Fruit fly (Drosophila melanogaster) whole organism, larva: ENCODE measurements around the gene hiro.

Source experiments
- noc ChIP-seq: fragments of 200-800 bp; sonication (Bioruptor generic); optimal IDR thresholded peaks from 3 replicates; lab custom pipeline; 2019; ENCODE audit warnings: missing biosample characterization, mild to moderate bottlenecking, missing genetic modification characterization, moderate library complexity

hiro gene

dm6 chr3L:724518-725341 is 37.0 kb upstream of the hiro start:
- no peak for TF ChIP-seq noc (tag; lab: Kevin White, UChicago)

dm6 chr3L:723654-724461 is 36.1 kb upstream of the hiro start:
- TF ChIP-seq noc (tag; lab: Kevin White, UChicago), result no peak

DNA sequence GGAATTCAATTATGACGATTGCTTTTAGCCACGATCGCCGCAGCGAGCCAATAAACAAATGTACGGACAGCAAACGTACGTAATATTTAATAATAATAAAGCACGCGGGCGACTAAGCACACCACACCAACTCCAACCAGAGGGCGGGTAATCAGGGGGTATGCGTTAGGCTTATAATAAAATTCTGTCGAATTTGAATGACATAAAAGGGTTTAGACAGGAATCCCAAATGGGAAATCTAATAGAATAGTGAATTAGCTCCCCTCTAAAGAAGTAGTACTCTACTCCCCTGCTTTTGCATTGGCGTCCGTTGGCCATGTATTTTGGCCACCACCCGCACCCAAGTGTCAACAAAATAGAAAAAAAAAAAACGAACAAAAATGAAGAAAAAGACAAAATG is 34.6 kb upstream of the hiro start:
- TF ChIP-seq noc (tag; lab: Kevin White, UChicago), result no peak

DNA sequence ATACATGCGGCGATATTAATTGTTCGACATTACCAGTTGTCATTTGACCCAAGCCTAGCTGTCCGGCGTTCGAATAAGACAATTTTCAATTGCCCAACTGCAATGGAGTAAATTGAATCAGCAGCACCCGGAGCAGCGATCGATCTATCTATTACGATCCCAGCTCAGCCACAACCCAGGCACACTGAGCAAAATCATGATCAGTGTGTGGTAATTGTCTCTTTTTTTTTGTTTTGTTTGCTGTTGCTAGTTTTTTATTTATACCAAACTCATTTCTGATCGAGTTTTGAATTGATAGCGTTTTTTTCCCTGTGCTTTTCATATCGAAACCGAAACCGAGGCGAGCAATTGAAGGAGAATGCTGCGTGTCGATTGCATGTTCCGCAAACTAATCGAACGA is 34.1 kb upstream of the hiro start:
- TF ChIP-seq noc (tag; lab: Kevin White, UChicago), result no peak

DNA sequence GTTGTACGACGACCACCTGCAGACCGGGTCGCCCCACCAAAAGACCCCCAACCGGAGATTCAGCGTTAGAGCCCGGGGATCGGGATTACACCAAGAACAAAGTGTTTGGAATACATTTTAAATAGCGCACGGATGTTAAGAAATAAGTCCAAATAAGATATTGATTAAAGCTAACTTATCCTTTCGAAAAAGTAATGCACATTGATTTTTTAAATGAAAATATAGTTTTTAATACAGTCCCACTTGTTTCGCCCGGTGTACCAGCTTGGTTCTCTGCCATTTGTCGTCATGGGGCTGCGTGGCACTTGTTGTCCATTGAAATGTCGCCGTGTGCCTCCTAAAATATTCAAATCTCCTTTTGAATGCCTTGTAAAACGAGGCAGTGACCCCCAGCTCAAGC is 33.3 kb upstream of the hiro start:
- no peak for TF ChIP-seq noc (tag; lab: Kevin White, UChicago)

dm6 chr3L:718378-718777 is 30.6 kb upstream of the hiro start:
- no peak for TF ChIP-seq noc (tag; lab: Kevin White, UChicago)

dm6 chr3L:716078-716477 is 28.3 kb upstream of the hiro start:
- no peak for TF ChIP-seq noc (tag; lab: Kevin White, UChicago)

dm6 chr3L:711839-712553 is 24.2 kb upstream of the hiro start, which contains the start of gene CG13896:
TSS of gene CG13896 (minus strand) at chr3L:711850.
- peak; percentile 5 for TF ChIP-seq noc (tag; lab: Kevin White, UChicago)

DNA sequence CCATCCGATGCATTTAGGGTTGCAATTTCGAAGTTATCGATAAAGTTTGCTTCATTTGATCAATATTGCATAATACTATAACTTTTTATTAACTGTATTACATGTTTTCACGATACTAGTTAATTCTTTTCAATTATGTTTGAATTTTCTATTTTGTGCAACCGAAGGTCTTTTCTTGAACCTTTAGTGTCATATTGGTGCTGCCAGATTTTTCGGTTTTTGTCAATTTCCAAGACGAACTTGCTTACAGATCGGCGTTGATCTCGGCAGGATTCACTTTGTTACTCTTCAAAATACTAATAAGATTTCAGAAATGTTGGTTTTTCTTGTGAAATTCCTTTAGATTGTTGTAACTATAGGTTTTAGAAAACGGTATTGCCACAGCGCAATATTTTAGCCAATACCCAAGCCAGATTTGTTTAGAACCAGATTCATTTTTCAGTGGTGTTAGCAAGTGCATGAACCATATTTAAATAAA is 22.6 kb upstream of the hiro start, which contains the start of gene CkIIalpha-i3:
Gene CkIIalpha-i3 (minus strand): TSS at position 263 of the 478 bp plus-strand sequence.
- no peak for TF ChIP-seq noc (tag; lab: Kevin White, UChicago)

DNA sequence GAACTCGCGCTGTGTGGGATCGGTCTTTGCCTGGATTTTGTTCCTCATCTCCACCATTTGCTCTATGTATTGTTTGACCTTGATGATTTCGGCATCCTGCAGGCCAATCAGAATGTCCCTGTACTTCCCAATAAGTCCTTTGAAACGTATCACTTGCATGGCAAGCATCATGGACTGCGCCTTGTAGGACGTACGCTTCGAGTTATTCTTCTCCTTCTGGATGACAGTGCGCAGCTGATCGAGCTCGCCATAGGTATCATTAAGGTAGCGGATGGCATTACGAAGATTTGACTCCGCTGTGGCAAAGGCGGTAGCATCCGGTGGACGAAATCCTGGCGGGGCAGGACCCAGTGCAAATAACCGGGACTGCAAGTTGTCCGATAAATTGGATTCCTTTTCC is 22.1 kb upstream of the hiro start:
- no peak for TF ChIP-seq noc (tag; lab: Kevin White, UChicago)

DNA sequence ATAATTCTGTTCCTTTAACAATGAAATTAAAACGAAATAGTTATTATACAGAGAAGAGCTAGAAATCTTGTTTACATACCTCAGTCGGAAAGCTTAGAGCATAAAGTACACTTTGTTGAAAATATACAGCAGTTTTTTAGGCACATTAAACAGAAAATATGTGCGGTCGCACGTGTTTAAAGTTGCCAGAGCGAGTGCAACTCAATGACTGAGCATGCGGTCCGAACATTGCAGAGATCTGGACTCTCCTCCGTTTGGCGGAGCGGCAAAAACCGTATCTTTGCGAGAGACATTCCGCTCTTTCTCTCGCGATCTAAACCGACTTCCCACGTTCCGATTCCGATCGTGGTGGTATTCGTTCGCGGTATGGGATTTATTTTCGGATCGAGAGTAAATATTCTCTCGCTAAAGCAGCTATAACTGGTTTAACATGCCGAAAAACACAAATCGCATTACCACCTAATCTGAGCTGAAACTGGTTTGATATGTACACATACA is 20.3 kb upstream of the hiro start, which contains the start of gene CG13895:
Gene CG13895 (minus strand): TSS at position 214 of the 498 bp plus-strand sequence.
- TF ChIP-seq noc (tag; lab: Kevin White, UChicago), result no peak

DNA sequence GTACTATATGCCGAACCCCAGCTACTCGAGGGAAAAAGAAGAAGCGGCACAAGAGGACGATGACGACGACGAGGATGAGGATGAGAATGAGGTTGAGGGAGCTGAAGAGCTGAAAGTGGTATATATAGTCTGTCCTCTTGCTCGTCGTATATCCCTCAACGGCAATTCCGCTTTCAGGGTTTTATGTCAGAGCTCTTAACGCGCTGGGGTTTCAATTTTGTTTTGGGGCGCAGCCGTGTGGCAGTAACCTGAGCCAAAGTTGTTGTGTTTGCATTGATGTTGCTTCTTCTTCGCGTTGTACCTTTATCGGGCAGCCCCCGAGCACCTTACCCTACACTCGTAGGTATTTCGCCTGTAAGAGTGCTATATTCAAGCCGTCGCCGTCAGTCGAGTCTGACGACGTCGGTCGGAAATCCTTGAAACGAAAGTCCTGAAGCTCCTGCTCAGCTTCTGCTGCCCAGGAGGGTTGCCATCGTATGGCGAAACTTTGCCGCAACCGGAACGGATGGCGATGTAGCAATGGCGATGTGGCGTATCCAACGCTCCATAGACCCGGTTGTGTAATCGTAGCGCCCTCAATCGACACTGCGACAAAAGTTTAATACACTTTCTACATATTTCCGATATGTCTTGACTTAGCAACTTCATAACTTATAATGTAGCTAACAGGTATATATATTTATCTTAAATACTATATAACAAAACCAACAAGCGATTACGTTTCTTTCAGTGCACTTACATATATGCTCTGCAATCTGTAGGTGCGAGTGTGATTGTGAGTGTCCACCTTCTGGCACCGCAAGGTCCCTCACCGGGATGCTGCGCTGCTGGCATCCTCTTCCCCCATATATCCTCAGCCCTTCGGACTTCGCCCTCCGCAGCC is 17.1 kb upstream of the hiro start:
- no peak for TF ChIP-seq noc (tag; lab: Kevin White, UChicago)

- no peak for TF ChIP-seq noc (tag; lab: Kevin White, UChicago)
These were observed 15.5 kb upstream of the hiro start for dm6 chr3L:703160-703793.
